Worm (Caenorhabditis elegans) whole organism, mixed stage, embryonic: ENCODE data around the gene moc-3.

ENCODE experiments used
- M03D4.4 ChIP-seq: sonication (generic microtip); optimal IDR thresholded peaks from 2 replicates; lab custom pipeline; 2017; ENCODE audit warnings: mild to moderate bottlenecking, missing genetic modification characterization, missing compliant biosample characterization
- bed-3 ChIP-seq: fragments of 200-800 bp; sonication (Bioruptor generic); optimal IDR thresholded peaks from 3 replicates; lab custom pipeline; 2018; ENCODE audit warnings: mild to moderate bottlenecking, missing genetic modification characterization, moderate library complexity, missing compliant biosample characterization
- blmp-1 ChIP-seq: fragments of 150-350 bp; optimal IDR thresholded peaks from 2 replicates; lab custom pipeline; 2014; ENCODE audit warnings: missing biosample characterization, missing genetic modification characterization
- ceh-39 ChIP-seq: fragments of 150-350 bp; optimal IDR thresholded peaks from 2 replicates; lab custom pipeline; 2014; ENCODE audit warnings: missing biosample characterization, missing genetic modification characterization
- ceh-43 ChIP-seq: fragments of 200-800 bp; sonication (Bioruptor generic); optimal IDR thresholded peaks from 2 replicates; lab custom pipeline; 2018; ENCODE audit warnings: mild to moderate bottlenecking, missing genetic modification characterization, moderate library complexity, missing compliant biosample characterization
- ceh-83 ChIP-seq: fragments of 200-800 bp; sonication (Bioruptor generic); optimal IDR thresholded peaks from 2 replicates; lab custom pipeline; 2018; ENCODE audit warnings: mild to moderate bottlenecking, missing genetic modification characterization, missing compliant biosample characterization
- ces-1 ChIP-seq: fragments of 150-350 bp; optimal IDR thresholded peaks from 2 replicates; lab custom pipeline; 2014; ENCODE audit warnings: missing biosample characterization, missing genetic modification reagents, missing genetic modification characterization
- cnd-1 ChIP-seq: fragments of 200-800 bp; sonication (Bioruptor generic); optimal IDR thresholded peaks from 2 replicates; lab custom pipeline; 2018; ENCODE audit warnings: mild to moderate bottlenecking, missing genetic modification characterization, missing compliant biosample characterization
- drap-1 ChIP-seq: fragments of 200-800 bp; sonication (Bioruptor generic); optimal IDR thresholded peaks from 3 replicates; lab custom pipeline; 2018; ENCODE audit warnings: mild to moderate bottlenecking, missing genetic modification characterization, missing compliant biosample characterization
- elt-1 ChIP-seq: sonication (generic microtip); optimal IDR thresholded peaks from 2 replicates; lab custom pipeline; 2017; ENCODE audit warnings: missing genetic modification characterization, mild to moderate bottlenecking, missing compliant biosample characterization, antibody characterized with exemption, moderate library complexity, borderline replicate concordance; ENCODE audit not compliant: insufficient read depth
- elt-3 ChIP-seq: fragments of 150-350 bp; optimal IDR thresholded peaks from 2 replicates; lab custom pipeline; 2014; ENCODE audit warnings: missing biosample characterization, missing genetic modification characterization
- flh-1 ChIP-seq: fragments of 200-800 bp; sonication (Bioruptor generic); optimal IDR thresholded peaks from 2 replicates; lab custom pipeline; 2018; ENCODE audit warnings: mild to moderate bottlenecking, missing genetic modification characterization, moderate library complexity, missing compliant biosample characterization
- ham-2 ChIP-seq: fragments of 200-800 bp; sonication (Bioruptor generic); optimal IDR thresholded peaks from 2 replicates; lab custom pipeline; 2018; ENCODE audit warnings: mild to moderate bottlenecking, missing genetic modification characterization, missing compliant biosample characterization
- hlh-1 ChIP-seq: fragments of 150-350 bp; optimal IDR thresholded peaks from 2 replicates; lab custom pipeline; 2014; ENCODE audit warnings: missing biosample characterization, missing genetic modification reagents, missing genetic modification characterization
- lin-32 ChIP-seq: fragments of 200-800 bp; sonication (Bioruptor generic); optimal IDR thresholded peaks from 2 replicates; lab custom pipeline; 2018; ENCODE audit warnings: mild to moderate bottlenecking, missing genetic modification characterization, missing compliant biosample characterization
- lsy-2 ChIP-seq: fragments of 150-350 bp; optimal IDR thresholded peaks from 2 replicates; lab custom pipeline; 2014; ENCODE audit warnings: missing biosample characterization, missing genetic modification characterization
- mab-5 ChIP-seq: fragments of 150-350 bp; optimal IDR thresholded peaks from 2 replicates; lab custom pipeline; 2014; ENCODE audit warnings: missing biosample characterization, missing genetic modification characterization
- mep-1 ChIP-seq: fragments of 150-350 bp; optimal IDR thresholded peaks from 2 replicates; lab custom pipeline; 2017; ENCODE audit warnings: missing biosample characterization, missing genetic modification reagents, missing genetic modification characterization, inconsistent platforms
- mls-2 ChIP-seq: sonication (generic microtip); optimal IDR thresholded peaks from 2 replicates; lab custom pipeline; 2016; ENCODE audit warnings: mild to moderate bottlenecking, missing genetic modification characterization, moderate library complexity, missing compliant biosample characterization
- nhr-12 ChIP-seq: fragments of 150-350 bp; optimal IDR thresholded peaks from 2 replicates; lab custom pipeline; 2014; ENCODE audit warnings: missing biosample characterization, missing genetic modification characterization
- nhr-2 ChIP-seq: fragments of 150-350 bp; optimal IDR thresholded peaks from 2 replicates; lab custom pipeline; 2014; ENCODE audit warnings: missing biosample characterization, missing genetic modification characterization
- nhr-237 ChIP-seq: fragments of 150-350 bp; optimal IDR thresholded peaks from 2 replicates; lab custom pipeline; 2014; ENCODE audit warnings: missing biosample characterization, missing genetic modification characterization
- nhr-28 ChIP-seq: fragments of 150-350 bp; optimal IDR thresholded peaks from 2 replicates; lab custom pipeline; 2014; ENCODE audit warnings: missing biosample characterization, missing genetic modification characterization
- nhr-76 ChIP-seq: sonication (generic microtip); optimal IDR thresholded peaks from 2 replicates; lab custom pipeline; 2017; ENCODE audit warnings: missing biosample characterization, missing genetic modification characterization
- pha-4 ChIP-seq: fragments of 150-350 bp; optimal IDR thresholded peaks from 2 replicates; lab custom pipeline; 2018; ENCODE audit warnings: missing biosample characterization, missing genetic modification reagents, missing genetic modification characterization
- sem-2 ChIP-seq: fragments of 200-800 bp; sonication (Bioruptor generic); optimal IDR thresholded peaks from 2 replicates; lab custom pipeline; 2018; ENCODE audit warnings: mild to moderate bottlenecking, missing genetic modification characterization, missing compliant biosample characterization
- snpc-4 ChIP-seq: fragments of 150-350 bp; optimal IDR thresholded peaks from 2 replicates; lab custom pipeline; 2014; ENCODE audit warnings: missing biosample characterization, missing genetic modification characterization
- sptf-1 ChIP-seq: sonication (generic microtip); optimal IDR thresholded peaks from 2 replicates; lab custom pipeline; 2017; ENCODE audit warnings: mild to moderate bottlenecking, missing genetic modification characterization, moderate library complexity, missing compliant biosample characterization
- tbx-8 ChIP-seq: fragments of 200-800 bp; sonication (Bioruptor generic); optimal IDR thresholded peaks from 2 replicates; lab custom pipeline; 2018; ENCODE audit warnings: mild to moderate bottlenecking, missing genetic modification characterization, moderate library complexity, missing compliant biosample characterization
- unc-120 ChIP-seq: sonication (generic microtip); optimal IDR thresholded peaks from 2 replicates; lab custom pipeline; 2017; ENCODE audit warnings: missing genetic modification characterization, missing compliant biosample characterization; ENCODE audit not compliant: poor library complexity, severe bottlenecking
- unc-39 ChIP-seq: fragments of 150-350 bp; optimal IDR thresholded peaks from 2 replicates; lab custom pipeline; 2014; ENCODE audit warnings: missing biosample characterization, missing genetic modification characterization
- unc-62 ChIP-seq: fragments of 150-350 bp; optimal IDR thresholded peaks from 2 replicates; lab custom pipeline; 2014; ENCODE audit warnings: missing biosample characterization, missing genetic modification reagents, missing genetic modification characterization
- zip-8 ChIP-seq: fragments of 150-350 bp; optimal IDR thresholded peaks from 2 replicates; lab custom pipeline; 2014; ENCODE audit warnings: missing biosample characterization, missing genetic modification characterization
- ztf-11 ChIP-seq: fragments of 150-350 bp; optimal IDR thresholded peaks from 2 replicates; lab custom pipeline; 2014; ENCODE audit warnings: missing biosample characterization, missing genetic modification characterization

moc-3 gene

ce11 chrIV:8099601-8100000 is 30.8 kb upstream of the moc-3 start, which contains the start of gene Y42H9AR.2:
Gene Y42H9AR.2, plus strand, starts transcription at chrIV:8099901.
- TF ChIP-seq lsy-2 (no peak), unc-39 (no peak), drap-1 (no peak), ztf-11 (tag; lab: Kevin White, UChicago) (no peak), unc-120 (tag; lab: Kevin White, UChicago) (no peak)

ce11 chrIV:8102231-8102630 is 28.1 kb upstream of the moc-3 start, which contains the start of gene Y42H9AR.5:
Gene Y42H9AR.5, plus strand, starts transcription at chrIV:8102531.
- TF ChIP-seq sptf-1 (tag; lab: Kevin White, UChicago) (no peak), drap-1 (no peak), unc-120 (tag; lab: Kevin White, UChicago) (no peak), nhr-28 (tag; lab: Kevin White, UChicago) (no peak), nhr-76 (tag; lab: Kevin White, UChicago) (no peak), elt-3 (tag; lab: Kevin White, UChicago) (no peak), ceh-83 (GFP tag; lab: Kevin White, UChicago) (no peak), mls-2 (tag; lab: Kevin White, UChicago) (no peak), sem-2 (GFP tag; lab: Kevin White, UChicago) (no peak), unc-62 (GFP tag; lab: Kevin White, UChicago) (no peak), nhr-2 (tag; lab: Kevin White, UChicago) (no peak), unc-39 (no peak), flh-1 (no peak), hlh-1 (no peak), snpc-4 (tag; lab: Kevin White, UChicago) (no peak), mep-1 (tag; lab: Kevin White, UChicago) (no peak), pha-4 (tag; lab: Kevin White, UChicago) (no peak)

- TF ChIP-seq nhr-237 (tag; lab: Kevin White, UChicago) (no peak), unc-39 (no peak), blmp-1 (no peak), elt-1 (tag; lab: Kevin White, UChicago) (no peak), flh-1 (no peak), bed-3 (GFP tag; lab: Kevin White, UChicago) (no peak), drap-1 (no peak), ceh-39 (tag; lab: Kevin White, UChicago) (no peak), lin-32 (GFP tag; lab: Kevin White, UChicago) (no peak), ces-1 (GFP tag; lab: Kevin White, UChicago) (no peak), nhr-76 (tag; lab: Kevin White, UChicago) (no peak), nhr-28 (tag; lab: Kevin White, UChicago) (no peak), M03D4.4 (no peak), cnd-1 (no peak), pha-4 (tag; lab: Kevin White, UChicago) (no peak), nhr-12 (no peak)
Observed at ce11 chrIV:8103196-8103595, 27.2 kb upstream of the moc-3 start.

- TF ChIP-seq ceh-83 (GFP tag; lab: Kevin White, UChicago) (no peak), tbx-8 (GFP tag; lab: Kevin White, UChicago) (no peak), zip-8 (tag; lab: Kevin White, UChicago) (no peak), mep-1 (tag; lab: Kevin White, UChicago) (no peak), ceh-39 (tag; lab: Kevin White, UChicago) (no peak), unc-62 (GFP tag; lab: Kevin White, UChicago) (no peak), flh-1 (no peak), sptf-1 (tag; lab: Kevin White, UChicago) (no peak), ham-2 (no peak), lsy-2 (no peak), nhr-76 (tag; lab: Kevin White, UChicago) (no peak), nhr-28 (tag; lab: Kevin White, UChicago) (no peak), ceh-43 (GFP tag; lab: Kevin White, UChicago) (no peak), mab-5 (no peak), elt-1 (tag; lab: Kevin White, UChicago) (no peak), elt-3 (tag; lab: Kevin White, UChicago) (no peak), ztf-11 (tag; lab: Kevin White, UChicago) (no peak), hlh-1 (no peak), lin-32 (GFP tag; lab: Kevin White, UChicago) (no peak), cnd-1 (no peak)
Observed at ce11 chrIV:8105083-8105482, 25.3 kb upstream of the moc-3 start.
